Worm (Caenorhabditis elegans) whole organism, late embryonic: ENCODE measurements around the gene dpf-4.

ENCODE experiments used
- ama-1 ChIP-seq: fragments of 150-350 bp; optimal IDR thresholded peaks from 2 replicates; lab custom pipeline; 2014
- ceh-22 ChIP-seq: sonication (generic microtip); optimal IDR thresholded peaks from 2 replicates; lab custom pipeline; 2017; ENCODE audit warnings: missing biosample characterization, missing genetic modification characterization
- pat-9 ChIP-seq: fragments of 200-800 bp; sonication (Bioruptor generic); optimal IDR thresholded peaks from 2 replicates; lab custom pipeline; 2018; ENCODE audit warnings: mild to moderate bottlenecking, missing genetic modification characterization, moderate library complexity, missing compliant biosample characterization
- pax-1 ChIP-seq: fragments of 150-350 bp; optimal IDR thresholded peaks from 2 replicates; lab custom pipeline; 2014; ENCODE audit warnings: missing biosample characterization, missing genetic modification characterization
- pha-4 ChIP-seq: fragments of 150-350 bp; optimal IDR thresholded peaks from 2 replicates; lab custom pipeline; 2018; ENCODE audit warnings: missing biosample characterization, missing genetic modification reagents, missing genetic modification characterization
- syd-9 ChIP-seq: sonication (generic microtip); optimal IDR thresholded peaks from 2 replicates; lab custom pipeline; 2016; ENCODE audit warnings: mild to moderate bottlenecking, missing genetic modification characterization, moderate library complexity, missing compliant biosample characterization

DNA sequence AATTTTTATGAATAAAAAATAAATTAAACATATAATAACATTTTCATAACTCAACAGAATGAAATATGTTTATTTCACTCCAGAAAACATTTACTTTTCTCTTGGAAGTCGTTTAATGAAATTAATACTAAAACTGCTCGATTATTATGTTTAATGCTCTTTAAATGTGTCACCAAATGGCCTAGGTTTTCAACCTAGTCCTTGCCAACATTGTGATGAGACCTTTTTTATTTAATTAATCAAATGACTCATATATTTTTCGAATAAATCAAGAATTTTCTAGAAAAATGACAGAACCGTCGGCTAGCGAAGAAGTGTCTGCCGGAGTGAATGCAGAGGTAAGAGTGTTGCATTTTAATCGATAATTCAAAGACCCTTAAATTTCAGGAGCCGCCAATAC is 5.2 kb downstream of the dpf-4 start, which contains the start of gene rabn-5:
- no peak for TF ChIP-seq pat-9
- no peak for TF ChIP-seq pax-1
- no peak for TF ChIP-seq ceh-22 (tag; lab: Kevin White, UChicago)
- no peak for TF ChIP-seq syd-9
- no peak for TF ChIP-seq ama-1
- no peak for TF ChIP-seq pha-4
